Fruit fly (Drosophila melanogaster): ENCODE data around the gene CG7166.

DNA sequence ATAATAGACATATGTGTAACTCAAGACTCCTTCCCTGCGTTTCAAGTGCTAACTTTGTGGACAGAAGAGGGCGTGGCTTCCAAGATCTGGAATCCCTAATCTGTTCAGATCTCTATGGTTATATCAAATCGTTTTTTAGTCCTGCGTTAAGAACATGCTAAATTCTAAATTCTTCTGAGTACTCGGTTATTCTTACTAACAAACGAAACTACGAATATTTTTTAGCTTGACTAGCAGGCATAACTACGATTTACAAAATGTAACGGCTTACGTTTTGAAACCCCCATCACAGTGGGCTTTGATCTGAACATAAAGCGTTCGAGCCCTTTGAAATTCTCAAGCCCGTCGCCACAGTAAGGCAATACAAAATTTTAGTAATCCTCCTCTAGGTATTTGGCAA is 13.6 kb upstream of the CG7166 start, which contains the start of gene CG32445:
- TF ChIP-seq fru (GFP tag; optimal IDR thresholded peaks at IDR 0.05), result no peak
- no peak for TF ChIP-seq N (GFP tag; optimal IDR thresholded peaks at IDR 0.05)
- TF ChIP-seq Vsx2 (GFP tag; optimal IDR thresholded peaks at IDR 0.05; ENCODE audit: partially characterized antibody), result no peak
- TF ChIP-seq pan (optimal IDR thresholded peaks at IDR 0.05), result no peak
- no peak for TF ChIP-seq usp (GFP tag; optimal IDR thresholded peaks at IDR 0.05)
- TF ChIP-seq Dfd (GFP tag; optimal IDR thresholded peaks at IDR 0.05), result no peak
- no peak for TF ChIP-seq jim (GFP tag; optimal IDR thresholded peaks at IDR 0.05)
- no peak for TF ChIP-seq woc (GFP tag; optimal IDR thresholded peaks at IDR 0.05)
- TF ChIP-seq OdsH (GFP tag; optimal IDR thresholded peaks at IDR 0.05), result no peak

Measured in whole organism, wandering third instar larva.